Fruit fly (Drosophila melanogaster) whole organism, embryonic: ENCODE data around the gene MAGE.

Experiments
- Asciz ChIP-seq: fragments of 200-800 bp; sonication (Bioruptor generic); optimal IDR thresholded peaks from 2 replicates; lab custom pipeline; 2017; ENCODE audit warnings: missing biosample characterization, mild to moderate bottlenecking, missing genetic modification characterization, missing genetic modification reagents
- CG10147 ChIP-seq: fragments of 200-800 bp; sonication (Bioruptor generic); optimal IDR thresholded peaks from 2 replicates; lab custom pipeline; 2019; ENCODE audit warnings: missing biosample characterization, mild to moderate bottlenecking, missing genetic modification characterization, moderate library complexity
- CG10209 ChIP-seq: fragments of 200-800 bp; sonication (Bioruptor generic); optimal IDR thresholded peaks from 3 replicates; lab custom pipeline; 2017; ENCODE audit warnings: missing biosample characterization, mild to moderate bottlenecking, missing genetic modification characterization, missing genetic modification reagents
- CG12299 ChIP-seq: fragments of 200-800 bp; sonication (Bioruptor generic); optimal IDR thresholded peaks from 2 replicates; lab custom pipeline; 2018; ENCODE audit warnings: missing biosample characterization, mild to moderate bottlenecking, missing genetic modification characterization
- CG1529 ChIP-seq: fragments of 200-800 bp; sonication (Bioruptor generic); optimal IDR thresholded peaks from 3 replicates; lab custom pipeline; 2018; ENCODE audit warnings: missing biosample characterization, missing genetic modification characterization
- CG17361 ChIP-seq: fragments of 200-800 bp; sonication (Bioruptor generic); IDR thresholded peaks from 3 replicates; pipeline ENCODE4 v1.3.6; 2022; ENCODE audit warnings: missing biosample characterization, missing genetic modification characterization
- CG2120 ChIP-seq: fragments of 200-800 bp; sonication (Bioruptor generic); optimal IDR thresholded peaks from 3 replicates; lab custom pipeline; 2016; ENCODE audit warnings: missing biosample characterization, missing genetic modification characterization
- CG2202 ChIP-seq: fragments of 200-800 bp; sonication (Bioruptor generic); optimal IDR thresholded peaks from 2 replicates; lab custom pipeline; 2018; ENCODE audit warnings: missing biosample characterization, mild to moderate bottlenecking, missing genetic modification characterization
- CG32767 ChIP-seq: fragments of 200-800 bp; sonication (Bioruptor generic); IDR thresholded peaks from 2 replicates; pipeline ENCODE4 v1.3.6; 2022; ENCODE audit warnings: missing biosample characterization, missing genetic modification characterization
- CG4707 ChIP-seq: fragments of 200-800 bp; sonication (Bioruptor generic); optimal IDR thresholded peaks from 2 replicates; lab custom pipeline; 2018; ENCODE audit warnings: missing biosample characterization, mild to moderate bottlenecking, missing genetic modification characterization, moderate library complexity
- CG6175 ChIP-seq: fragments of 200-800 bp; sonication (Bioruptor generic); IDR thresholded peaks from 3 replicates; pipeline ENCODE4 v1.3.6; 2022; ENCODE audit warnings: missing biosample characterization, missing genetic modification characterization
- CG7839 ChIP-seq: fragments of 200-800 bp; sonication (Bioruptor generic); optimal IDR thresholded peaks from 3 replicates; lab custom pipeline; 2018; ENCODE audit warnings: missing biosample characterization, mild to moderate bottlenecking, missing genetic modification characterization, moderate library complexity
- CG7963 ChIP-seq: fragments of 200-800 bp; sonication (Bioruptor generic); IDR thresholded peaks from 3 replicates; pipeline ENCODE4 v1.3.6; 2022; ENCODE audit warnings: missing biosample characterization, missing genetic modification characterization; ENCODE audit not compliant: partially characterized antibody
- CG9727 ChIP-seq: fragments of 200-800 bp; sonication (Bioruptor generic); optimal IDR thresholded peaks from 3 replicates; lab custom pipeline; 2017; ENCODE audit warnings: missing biosample characterization, mild to moderate bottlenecking, missing genetic modification characterization
- Camta ChIP-seq: fragments of 200-800 bp; sonication (Bioruptor generic); optimal IDR thresholded peaks from 2 replicates; lab custom pipeline; 2016; ENCODE audit warnings: missing biosample characterization, missing genetic modification characterization
- Deaf1 ChIP-seq: fragments of 200-800 bp; optimal IDR thresholded peaks from 3 replicates; lab custom pipeline; 2019; ENCODE audit warnings: missing biosample characterization, mild to moderate bottlenecking, missing genetic modification characterization, moderate library complexity
- Dip3 ChIP-seq: fragments of 200-800 bp; sonication (Bioruptor generic); optimal IDR thresholded peaks from 3 replicates; lab custom pipeline; 2016; ENCODE audit warnings: missing biosample characterization, missing genetic modification characterization
- Dp ChIP-seq: fragments of 200-800 bp; sonication (Bioruptor generic); optimal IDR thresholded peaks from 2 replicates; lab custom pipeline; 2018; ENCODE audit warnings: missing biosample characterization, mild to moderate bottlenecking, missing genetic modification characterization, moderate library complexity
- Hmr ChIP-seq: fragments of 200-800 bp; sonication (Bioruptor generic); optimal IDR thresholded peaks from 3 replicates; lab custom pipeline; 2017; ENCODE audit warnings: mild to moderate bottlenecking, missing biosample characterization, missing genetic modification reagents, missing genetic modification characterization
- Hmx ChIP-seq: fragments of 200-800 bp; sonication (Bioruptor generic); optimal IDR thresholded peaks from 2 replicates; lab custom pipeline; 2016; ENCODE audit warnings: missing biosample characterization, missing genetic modification characterization
- Hr3 ChIP-seq: fragments of 200-800 bp; sonication (Bioruptor generic); optimal IDR thresholded peaks from 3 replicates; lab custom pipeline; 2016; ENCODE audit warnings: missing biosample characterization, missing genetic modification characterization
- Mrtf ChIP-seq: fragments of 200-800 bp; sonication (Bioruptor generic); IDR thresholded peaks from 3 replicates; pipeline ENCODE4 v1.3.6; 2022; ENCODE audit warnings: missing biosample characterization, missing genetic modification characterization
- NC2α ChIP-seq: fragments of 200-800 bp; sonication (Bioruptor generic); optimal IDR thresholded peaks from 2 replicates; lab custom pipeline; 2016; ENCODE audit warnings: missing biosample characterization, missing genetic modification characterization
- NFAT ChIP-seq: fragments of 200-800 bp; sonication (Bioruptor generic); IDR thresholded peaks from 2 replicates; pipeline ENCODE4 v1.3.6; 2022; ENCODE audit warnings: missing biosample characterization, missing genetic modification characterization
- Optix ChIP-seq: fragments of 200-800 bp; sonication (Bioruptor generic); IDR thresholded peaks from 3 replicates; pipeline ENCODE4 v1.3.6; 2022; ENCODE audit warnings: missing biosample characterization, missing genetic modification characterization
- Stat92E ChIP-seq, 3 experiments: fragments of >200 bp in 2 of 3; fragments of 200-800 bp in 1 of 3; sonication (Bioruptor generic) in 1 of 3; optimal IDR thresholded peaks; 2 replicates each; lab custom pipeline; 2017 to 2019; ENCODE audit warnings: missing biosample characterization in 3 of 3, missing genetic modification characterization in 3 of 3, mild to moderate bottlenecking in 1 of 3, moderate library complexity in 1 of 3
- YL-1 ChIP-seq: fragments of 200-800 bp; sonication (Bioruptor generic); optimal IDR thresholded peaks from 3 replicates; lab custom pipeline; 2017; ENCODE audit warnings: missing biosample characterization, mild to moderate bottlenecking, missing genetic modification characterization
- az2 ChIP-seq: fragments of 200-800 bp; sonication (Bioruptor generic); optimal IDR thresholded peaks from 3 replicates; lab custom pipeline; 2016; ENCODE audit warnings: missing biosample characterization, missing genetic modification characterization
- cad ChIP-seq: fragments of >200 bp; optimal IDR thresholded peaks from 2 replicates; lab custom pipeline; 2017; ENCODE audit warnings: missing biosample characterization, missing genetic modification characterization
- dan ChIP-seq: fragments of 200-800 bp; sonication (Bioruptor generic); IDR thresholded peaks from 2 replicates; pipeline ENCODE4 v1.3.6; 2022; ENCODE audit warnings: missing biosample characterization, missing genetic modification characterization
- dati ChIP-seq: fragments of 200-800 bp; sonication (Bioruptor generic); IDR thresholded peaks from 2 replicates; pipeline ENCODE4 v1.3.6; 2022; ENCODE audit warnings: missing biosample characterization, missing genetic modification characterization
- dmrt11E ChIP-seq: fragments of 200-800 bp; sonication (Bioruptor generic); optimal IDR thresholded peaks from 3 replicates; lab custom pipeline; 2018; ENCODE audit warnings: missing biosample characterization, mild to moderate bottlenecking, missing genetic modification characterization, moderate library complexity
- emc ChIP-seq: fragments of 200-800 bp; sonication (Bioruptor generic); optimal IDR thresholded peaks from 2 replicates; lab custom pipeline; 2016; ENCODE audit warnings: missing biosample characterization, missing genetic modification characterization
- gfzf ChIP-seq: fragments of 200-800 bp; sonication (Bioruptor generic); optimal IDR thresholded peaks from 2 replicates; lab custom pipeline; 2016; ENCODE audit warnings: missing biosample characterization, mild to moderate bottlenecking, missing genetic modification characterization, moderate library complexity
- hbn ChIP-seq: fragments of 200-800 bp; sonication (Bioruptor generic); IDR thresholded peaks from 2 replicates; pipeline ENCODE4 v1.3.6; 2022; ENCODE audit warnings: missing biosample characterization, missing genetic modification characterization; ENCODE audit not compliant: partially characterized antibody
- ken ChIP-seq: fragments of 200-800 bp; sonication (Bioruptor generic); IDR thresholded peaks from 3 replicates; pipeline ENCODE4 v1.3.6; 2022; ENCODE audit warnings: missing biosample characterization, missing genetic modification characterization
- lbe ChIP-seq: fragments of 200-800 bp; sonication (Bioruptor generic); optimal IDR thresholded peaks from 2 replicates; lab custom pipeline; 2016; ENCODE audit warnings: missing biosample characterization, mild to moderate bottlenecking, missing genetic modification characterization
- lilli ChIP-seq: fragments of 200-800 bp; sonication (Bioruptor generic); optimal IDR thresholded peaks from 3 replicates; lab custom pipeline; 2016; ENCODE audit warnings: missing biosample characterization, missing genetic modification characterization
- lov ChIP-seq, 2 experiments: fragments of 200-800 bp in 1 of 2; fragments of >200 bp in 1 of 2; sonication (Bioruptor generic) in 1 of 2; IDR thresholded peaks in 1 of 2; optimal IDR thresholded peaks in 1 of 2; 2 replicates in 1 of 2; 3 replicates in 1 of 2; pipeline versions ENCODE4 v1.3.6 to Lab custom; 2017 to 2022; ENCODE audit warnings: missing biosample characterization in 1 of 2, missing genetic modification characterization in 1 of 2
- pho ChIP-seq: fragments of 200-800 bp; sonication (Bioruptor generic); optimal IDR thresholded peaks from 2 replicates; lab custom pipeline; 2016; ENCODE audit warnings: missing biosample characterization, missing genetic modification characterization
- pita ChIP-seq: fragments of 200-800 bp; sonication (Bioruptor generic); optimal IDR thresholded peaks from 2 replicates; lab custom pipeline; 2017; ENCODE audit warnings: missing biosample characterization, mild to moderate bottlenecking, missing genetic modification characterization
- ro ChIP-seq: fragments of 200-800 bp; sonication (Bioruptor generic); IDR thresholded peaks from 2 replicates; pipeline ENCODE4 v1.3.6; 2022; ENCODE audit warnings: missing biosample characterization, missing genetic modification characterization
- row ChIP-seq: fragments of 200-800 bp; sonication (Bioruptor generic); IDR thresholded peaks from 3 replicates; pipeline ENCODE4 v1.3.6; 2022; ENCODE audit warnings: missing biosample characterization, missing genetic modification characterization
- sens-2 ChIP-seq: fragments of 200-800 bp; sonication (Bioruptor generic); IDR thresholded peaks from 2 replicates; pipeline ENCODE4 v1.3.6; 2022; ENCODE audit warnings: missing biosample characterization, missing genetic modification characterization
- sim ChIP-seq: fragments of 200-800 bp; sonication (Bioruptor generic); IDR thresholded peaks from 2 replicates; pipeline ENCODE4 v1.3.6; 2022; ENCODE audit warnings: missing biosample characterization, missing genetic modification characterization
- tll ChIP-seq, 2 experiments: fragments of 200-800 bp in 1 of 2; fragments of >200 bp in 1 of 2; sonication (Bioruptor generic) in 1 of 2; optimal IDR thresholded peaks; 2 replicates each; lab custom pipeline; 2017 to 2019; ENCODE audit warnings: missing biosample characterization in 2 of 2, missing genetic modification characterization in 2 of 2, mild to moderate bottlenecking in 1 of 2, moderate library complexity in 1 of 2
- tup ChIP-seq: fragments of 200-800 bp; sonication (Bioruptor generic); optimal IDR thresholded peaks from 2 replicates; lab custom pipeline; 2016; ENCODE audit warnings: missing biosample characterization, mild to moderate bottlenecking, missing genetic modification characterization, moderate library complexity
- twi ChIP-seq: fragments of 200-800 bp; optimal IDR thresholded peaks from 2 replicates; lab custom pipeline; 2019; ENCODE audit warnings: missing biosample characterization, mild to moderate bottlenecking, missing genetic modification characterization, moderate library complexity
- tx ChIP-seq: fragments of 200-800 bp; sonication (Bioruptor generic); optimal IDR thresholded peaks from 2 replicates; lab custom pipeline; 2016; ENCODE audit warnings: missing biosample characterization, missing genetic modification characterization
- usp ChIP-seq: fragments of >200 bp; optimal IDR thresholded peaks from 2 replicates; lab custom pipeline; 2017; ENCODE audit warnings: missing biosample characterization, missing genetic modification characterization

MAGE gene

dm6 chr3R:7127966-7128365 lies 27.0 kb downstream of the MAGE start, which contains the start of gene CG10068 (continued):
- peak; percentile 88 for TF ChIP-seq CG2120 (GFP tag; lab: Kevin White, UChicago)
- peak; percentile 28 for TF ChIP-seq CG4707 (GFP tag; lab: Kevin White, UChicago)
- TF ChIP-seq Camta (GFP tag; lab: Kevin White, UChicago), result peak; percentile 83
- TF ChIP-seq ken (GFP tag; lab: Robert Waterston, UW), result peak; percentile 95
- peak; percentile 81 for TF ChIP-seq lbe (GFP tag; lab: Kevin White, UChicago)
- TF ChIP-seq CG9727, result peak; percentile 92
- TF ChIP-seq CG2202 (tag; lab: Kevin White, UChicago), result peak; percentile 87
- TF ChIP-seq twi (tag; lab: Kevin White, UChicago), result peak; percentile 66
- peak; percentile 81 for TF ChIP-seq CG32767
- TF ChIP-seq Stat92E (GFP tag; optimal IDR thresholded peaks at IDR 0.05; lab: Kevin White, UChicago), result peak in 1 of 3 experiments; percentile 56
- peak; percentile 84 for TF ChIP-seq pho (GFP tag; lab: Kevin White, UChicago)
- TF ChIP-seq CG10209, result peak; percentile 89
- peak; percentile 82; the same call in 2 of the 3 replicates for TF ChIP-seq Mrtf (GFP tag; lab: Robert Waterston, UW)
- TF ChIP-seq dmrt11E (tag; lab: Kevin White, UChicago), result peak; percentile 90
- peak; percentile 91 for TF ChIP-seq sim (GFP tag; lab: Robert Waterston, UW)
- peak; percentile 55 for TF ChIP-seq Deaf1 (tag; lab: Kevin White, UChicago)
- TF ChIP-seq Hmr (GFP tag; lab: Kevin White, UChicago), result peak; percentile 87
- TF ChIP-seq tup, result peak; percentile 78
- peak; percentile 88 for TF ChIP-seq dati (GFP tag; lab: Robert Waterston, UW)
- TF ChIP-seq Hmx (GFP tag; lab: Kevin White, UChicago), result peak; percentile 43
- peak; percentile 69 for TF ChIP-seq emc
- no peak for TF ChIP-seq dan (GFP tag; lab: Robert Waterston, UW)
- TF ChIP-seq lilli (GFP tag; lab: Kevin White, UChicago), result peak; percentile 93
- peak; percentile 88 for TF ChIP-seq CG7839
- peak; percentile 88 for TF ChIP-seq Dip3 (GFP tag; lab: Kevin White, UChicago)
- TF ChIP-seq cad, result no peak
- TF ChIP-seq CG6175 (GFP tag; lab: Robert Waterston, UW), result peak; percentile 58; the same call in 1 of the 3 replicates
- TF ChIP-seq CG12299 (tag; lab: Kevin White, UChicago), result peak; percentile 87
- TF ChIP-seq tx (GFP tag; lab: Kevin White, UChicago), result peak; percentile 80
- TF ChIP-seq CG1529, result peak; percentile 79
- TF ChIP-seq hbn (GFP tag; lab: Robert Waterston, UW), result no peak; the same call in 1 of the 2 replicates
- peak in 1 of 2 experiments; percentile 80 for TF ChIP-seq tll (GFP tag; optimal IDR thresholded peaks at IDR 0.05; lab: Kevin White, UChicago)
- TF ChIP-seq NC2α (GFP tag; lab: Kevin White, UChicago), result peak; percentile 81
- peak; percentile 92 for TF ChIP-seq sens-2 (GFP tag; lab: Robert Waterston, UW)
- peak; percentile 25 for TF ChIP-seq Dp (GFP tag; lab: Kevin White, UChicago)
- TF ChIP-seq CG17361 (GFP tag; lab: Robert Waterston, UW), result peak; percentile 90
- TF ChIP-seq CG10147 (GFP tag; lab: Kevin White, UChicago), result peak; percentile 83
- peak; percentile 89 for TF ChIP-seq az2 (GFP tag; lab: Kevin White, UChicago)
- peak; percentile 77 for TF ChIP-seq Hr3 (GFP tag; lab: Kevin White, UChicago)
- TF ChIP-seq usp, result no peak
- peak; percentile 83 for TF ChIP-seq Optix (GFP tag; lab: Robert Waterston, UW)
- peak; percentile 60 for TF ChIP-seq gfzf (GFP tag; lab: Kevin White, UChicago)
- no peak for TF ChIP-seq pita
- TF ChIP-seq YL-1 (GFP tag; lab: Kevin White, UChicago), result peak; percentile 49
- TF ChIP-seq row (GFP tag; lab: Robert Waterston, UW), result peak; percentile 91
- TF ChIP-seq NFAT (GFP tag; lab: Robert Waterston, UW), result peak; percentile 83
- peak; percentile 84 for TF ChIP-seq Asciz (GFP tag; lab: Kevin White, UChicago)
- peak; percentile 67; the same call in 1 of the 2 replicates for TF ChIP-seq ro
- no peak for TF ChIP-seq CG7963
- no peak for TF ChIP-seq lov (optimal IDR thresholded peaks at IDR 0.05; lab: Kevin White, UChicago)
- TF ChIP-seq lov (GFP tag; IDR thresholded peaks at IDR 0.05; lab: Robert Waterston, UW), result peak; percentile 94
